Worm (Caenorhabditis elegans) whole organism, L4 larva: ENCODE results near the gene rps-23.

Experiments
- D1046.2 ChIP-seq: fragments of 200-800 bp; sonication (Bioruptor generic); IDR thresholded peaks from 2 replicates; pipeline ENCODE4 v1.3.6; 2022; ENCODE audit warnings: missing genetic modification characterization, missing compliant biosample characterization
- F37D6.2 ChIP-seq: sonication (generic microtip); optimal IDR thresholded peaks from 2 replicates; lab custom pipeline; 2016; ENCODE audit warnings: mild to moderate bottlenecking, missing genetic modification characterization, missing compliant biosample characterization
- T20F7.1 ChIP-seq: fragments of 200-800 bp; sonication (Bioruptor generic); optimal IDR thresholded peaks from 2 replicates; lab custom pipeline; 2018; ENCODE audit warnings: mild to moderate bottlenecking, missing genetic modification characterization, missing compliant biosample characterization
- Y105C5A.15 ChIP-seq: fragments of 200-800 bp; sonication (Bioruptor generic); IDR thresholded peaks from 2 replicates; pipeline ENCODE4 v1.3.6; 2022; ENCODE audit warnings: missing genetic modification characterization, missing compliant biosample characterization
- Y5F2A.4 ChIP-seq: fragments of 200-800 bp; sonication (Bioruptor generic); optimal IDR thresholded peaks from 2 replicates; lab custom pipeline; 2018; ENCODE audit warnings: mild to moderate bottlenecking, missing genetic modification characterization, missing compliant biosample characterization
- ZK337.2 ChIP-seq: fragments of 200-800 bp; sonication (Bioruptor generic); IDR thresholded peaks from 2 replicates; pipeline ENCODE4 v1.3.6; 2022; ENCODE audit warnings: missing genetic modification reagents, missing genetic modification characterization, missing compliant biosample characterization
- ZK546.5 ChIP-seq, 2 experiments: sonication (generic microtip); optimal IDR thresholded peaks; 2 replicates each; lab custom pipeline; 2017; ENCODE audit warnings: missing biosample characterization in 2 of 2, missing genetic modification characterization in 2 of 2
- aha-1 ChIP-seq: fragments of 150-350 bp; peaks from one replicate; lab custom pipeline; 2014; ENCODE audit warnings: missing biosample characterization, missing genetic modification characterization
- attf-4 ChIP-seq: sonication (generic microtip); optimal IDR thresholded peaks from 3 replicates; lab custom pipeline; 2017; ENCODE audit warnings: missing biosample characterization, missing genetic modification characterization
- ceh-28 ChIP-seq: fragments of 150-350 bp; optimal IDR thresholded peaks from 2 replicates; lab custom pipeline; 2014; ENCODE audit warnings: missing biosample characterization, missing genetic modification reagents, missing genetic modification characterization
- ceh-44 ChIP-seq: fragments of 200-800 bp; sonication (Bioruptor generic); IDR thresholded peaks from 2 replicates; pipeline ENCODE4 v1.3.6; 2022; ENCODE audit warnings: missing genetic modification reagents, missing genetic modification characterization, missing compliant biosample characterization
- ces-1 ChIP-seq: fragments of 150-350 bp; sonication (generic microtip); optimal IDR thresholded peaks from 4 replicates; lab custom pipeline; 2014; ENCODE audit warnings: missing biosample characterization, missing genetic modification reagents, missing genetic modification characterization
- ctbp-1 ChIP-seq: fragments of 200-800 bp; sonication (Bioruptor generic); IDR thresholded peaks from 2 replicates; pipeline ENCODE4 v1.3.6; 2022; ENCODE audit warnings: missing genetic modification reagents, missing genetic modification characterization, missing compliant biosample characterization
- daf-12 ChIP-seq: fragments of 150-350 bp; optimal IDR thresholded peaks from 2 replicates; lab custom pipeline; 2014; ENCODE audit warnings: missing biosample characterization, missing genetic modification reagents, missing genetic modification characterization
- daf-16 ChIP-seq, 3 experiments: sonication (generic microtip); optimal IDR thresholded peaks; 2 replicates each; lab custom pipeline; 2016 to 2017; ENCODE audit warnings: missing genetic modification characterization in 3 of 3, missing genetic modification reagents in 3 of 3, mild to moderate bottlenecking in 2 of 3, missing compliant biosample characterization in 2 of 3, missing biosample characterization in 1 of 3, moderate library complexity in 1 of 3
- dmd-6 ChIP-seq: fragments of 200-800 bp; sonication (Bioruptor generic); IDR thresholded peaks from 2 replicates; pipeline ENCODE4 v1.3.6; 2022; ENCODE audit warnings: missing genetic modification reagents, missing genetic modification characterization, missing compliant biosample characterization
- dpl-1 ChIP-seq: fragments of 150-350 bp; optimal IDR thresholded peaks from 2 replicates; lab custom pipeline; 2014; ENCODE audit warnings: missing biosample characterization, missing genetic modification reagents, missing genetic modification characterization
- fkh-10 ChIP-seq: fragments of 150-350 bp; optimal IDR thresholded peaks from 2 replicates; lab custom pipeline; 2014; ENCODE audit warnings: missing biosample characterization, missing genetic modification reagents, missing genetic modification characterization
- hif-1 ChIP-seq, 2 experiments: sonication (generic microtip); optimal IDR thresholded peaks; 2 replicates each; lab custom pipeline; 2016 to 2017; ENCODE audit warnings: missing compliant biosample characterization in 2 of 2, missing genetic modification characterization in 2 of 2, missing genetic modification reagents in 2 of 2, missing genotype in 2 of 2, mild to moderate bottlenecking in 1 of 2
- hlh-11 ChIP-seq: fragments of 200-800 bp; sonication (Bioruptor generic); optimal IDR thresholded peaks from 2 replicates; lab custom pipeline; 2018; ENCODE audit warnings: mild to moderate bottlenecking, missing genetic modification characterization, missing compliant biosample characterization
- hmg-1.1 ChIP-seq: fragments of 200-800 bp; sonication (Bioruptor generic); IDR thresholded peaks from 2 replicates; pipeline ENCODE4 v1.3.6; 2022; ENCODE audit warnings: missing genetic modification reagents, missing genetic modification characterization, missing compliant biosample characterization
- lin-13 ChIP-seq: fragments of 150-350 bp; optimal IDR thresholded peaks from 2 replicates; lab custom pipeline; 2014; ENCODE audit warnings: missing biosample characterization, missing genetic modification reagents, missing genetic modification characterization
- lin-39 ChIP-seq: fragments of 150-350 bp; optimal IDR thresholded peaks from 2 replicates; lab custom pipeline; 2014; ENCODE audit warnings: missing biosample characterization, missing genetic modification reagents, missing genetic modification characterization
- lsy-2 ChIP-seq, 2 experiments: fragments of 150-350 bp in 1 of 2; sonication (generic microtip) in 1 of 2; optimal IDR thresholded peaks; 2 replicates each; lab custom pipeline; 2014 to 2017; ENCODE audit warnings: missing biosample characterization in 2 of 2, missing genetic modification characterization in 2 of 2
- madf-9 ChIP-seq: fragments of 200-800 bp; sonication (Bioruptor generic); conservative IDR thresholded peaks from 2 replicates; pipeline ENCODE4 v1.3.6; 2022; ENCODE audit warnings: missing genetic modification reagents, missing genetic modification characterization, missing compliant biosample characterization
- mdl-1 ChIP-seq, 2 experiments: fragments of 150-350 bp in 1 of 2; sonication (generic microtip) in 1 of 2; optimal IDR thresholded peaks; 2 replicates each; lab custom pipeline; 2014 to 2017; ENCODE audit warnings: missing biosample characterization in 2 of 2, missing genetic modification characterization in 2 of 2
- mes-2 ChIP-seq: sonication (generic microtip); optimal IDR thresholded peaks from 2 replicates; lab custom pipeline; 2016; ENCODE audit warnings: missing genotype, mild to moderate bottlenecking, missing genetic modification characterization, missing compliant biosample characterization; ENCODE audit not compliant: poor library complexity, severe bottlenecking
- mxl-3 ChIP-seq: fragments of 200-800 bp; sonication (Bioruptor generic); optimal IDR thresholded peaks from 2 replicates; lab custom pipeline; 2018; ENCODE audit warnings: mild to moderate bottlenecking, missing genetic modification characterization, missing compliant biosample characterization
- nhr-102 ChIP-seq: sonication (generic microtip); optimal IDR thresholded peaks from 2 replicates; lab custom pipeline; 2016; ENCODE audit warnings: mild to moderate bottlenecking, missing genetic modification characterization, moderate library complexity, missing compliant biosample characterization
- nhr-11 ChIP-seq: fragments of 150-350 bp; optimal IDR thresholded peaks from 2 replicates; lab custom pipeline; 2014; ENCODE audit warnings: missing biosample characterization, missing genetic modification characterization
- nhr-6 ChIP-seq: fragments of 150-350 bp; optimal IDR thresholded peaks from 2 replicates; lab custom pipeline; 2014; ENCODE audit warnings: missing biosample characterization, missing genetic modification characterization
- rbr-2 ChIP-seq: sonication (generic microtip); optimal IDR thresholded peaks from 2 replicates; lab custom pipeline; 2016; ENCODE audit warnings: missing genotype, missing genetic modification characterization, missing compliant biosample characterization
- saeg-2 ChIP-seq: fragments of 200-800 bp; sonication (Bioruptor generic); IDR thresholded peaks from 2 replicates; pipeline ENCODE4 v1.3.6; 2022; ENCODE audit warnings: missing genetic modification reagents, missing genetic modification characterization, missing compliant biosample characterization
- sdz-12 ChIP-seq: fragments of 200-800 bp; sonication (Bioruptor generic); optimal IDR thresholded peaks from 2 replicates; lab custom pipeline; 2018; ENCODE audit warnings: mild to moderate bottlenecking, missing genetic modification characterization, missing compliant biosample characterization
- set-16 ChIP-seq: fragments of 200-800 bp; sonication (Bioruptor generic); IDR thresholded peaks from 2 replicates; pipeline ENCODE4 v1.3.6; 2022; ENCODE audit warnings: missing genetic modification reagents, missing genetic modification characterization, missing compliant biosample characterization
- snpc-4 ChIP-seq: fragments of 150-350 bp; optimal IDR thresholded peaks from 2 replicates; lab custom pipeline; 2014; ENCODE audit warnings: missing biosample characterization, missing genetic modification characterization
- tag-97 ChIP-seq: fragments of 200-800 bp; sonication (Bioruptor generic); IDR thresholded peaks from 2 replicates; pipeline ENCODE4 v1.3.6; 2022; ENCODE audit warnings: missing genetic modification characterization, missing compliant biosample characterization
- unc-130 ChIP-seq: sonication (generic microtip); optimal IDR thresholded peaks from 2 replicates; lab custom pipeline; 2016; ENCODE audit warnings: missing genetic modification reagents, missing genetic modification characterization, missing compliant biosample characterization
- unc-62 ChIP-seq, 3 experiments: fragments of 150-350 bp in 1 of 3; sonication (generic microtip); optimal IDR thresholded peaks in 2 of 3; peaks in 1 of 3; 1 replicate in 1 of 3; 2 replicates in 2 of 3; lab custom pipeline; 2014 to 2017; ENCODE audit warnings: missing biosample characterization in 3 of 3, missing genetic modification characterization in 3 of 3, missing genetic modification reagents in 3 of 3, missing genotype in 1 of 3
- ztf-7 ChIP-seq: fragments of 150-350 bp; optimal IDR thresholded peaks from 2 replicates; lab custom pipeline; 2014; ENCODE audit warnings: missing biosample characterization, missing genetic modification characterization

Gene rps-23

ce11 chrIV:12364964-12365363 lies 25.9 kb downstream of the rps-23 start (continued):
- TF ChIP-seq fkh-10 (peak; percentile 35), tag-97 (GFP tag; lab: Robert Waterston, UW) (no peak), T20F7.1 (GFP tag; lab: Kevin White, UChicago) (no peak), nhr-11 (tag; lab: Kevin White, UChicago) (no peak), hlh-11 (tag; lab: Kevin White, UChicago) (peak; percentile 68), snpc-4 (tag; lab: Kevin White, UChicago) (no peak), lin-39 (tag; lab: Kevin White, UChicago) (no peak), mxl-3 (GFP tag; lab: Kevin White, UChicago) (peak; percentile 26), hif-1 (tag; optimal IDR thresholded peaks at IDR 0.05; lab: Kevin White, UChicago) (peak in 1 of 2 experiments; percentile 18), hmg-1.1 (GFP tag; lab: Robert Waterston, UW) (peak; percentile 56; the same call in 1 of the 2 replicates), set-16 (GFP tag; lab: Robert Waterston, UW) (peak; percentile 26; the same call in 1 of the 2 replicates), ztf-7 (tag; lab: Kevin White, UChicago) (no peak), dpl-1 (GFP tag; lab: Kevin White, UChicago) (peak; percentile 8), aha-1 (tag; lab: Kevin White, UChicago) (peak; percentile 65), lsy-2 (tag; optimal IDR thresholded peaks at IDR 0.05; lab: Kevin White, UChicago) (peak; percentile 31 to 34), sdz-12 (no peak), ces-1 (GFP tag; lab: Kevin White, UChicago) (no peak), mdl-1 (tag; optimal IDR thresholded peaks at IDR 0.05; lab: Kevin White, UChicago) (peak in 1 of 2 experiments; percentile 38), D1046.2 (GFP tag; lab: Robert Waterston, UW) (no peak), madf-9 (GFP tag; lab: Robert Waterston, UW) (no peak), Y105C5A.15 (GFP tag; lab: Robert Waterston, UW) (no peak), dmd-6 (GFP tag; lab: Robert Waterston, UW) (0 out of 2 replicates have a peak, but pooled peaks have one; percentile 6), daf-12 (tag; lab: Kevin White, UChicago) (no peak), Y5F2A.4 (no peak), nhr-102 (tag; lab: Kevin White, UChicago) (no peak), rbr-2 (tag; lab: Kevin White, UChicago) (peak; percentile 18), saeg-2 (no peak)

DNA sequence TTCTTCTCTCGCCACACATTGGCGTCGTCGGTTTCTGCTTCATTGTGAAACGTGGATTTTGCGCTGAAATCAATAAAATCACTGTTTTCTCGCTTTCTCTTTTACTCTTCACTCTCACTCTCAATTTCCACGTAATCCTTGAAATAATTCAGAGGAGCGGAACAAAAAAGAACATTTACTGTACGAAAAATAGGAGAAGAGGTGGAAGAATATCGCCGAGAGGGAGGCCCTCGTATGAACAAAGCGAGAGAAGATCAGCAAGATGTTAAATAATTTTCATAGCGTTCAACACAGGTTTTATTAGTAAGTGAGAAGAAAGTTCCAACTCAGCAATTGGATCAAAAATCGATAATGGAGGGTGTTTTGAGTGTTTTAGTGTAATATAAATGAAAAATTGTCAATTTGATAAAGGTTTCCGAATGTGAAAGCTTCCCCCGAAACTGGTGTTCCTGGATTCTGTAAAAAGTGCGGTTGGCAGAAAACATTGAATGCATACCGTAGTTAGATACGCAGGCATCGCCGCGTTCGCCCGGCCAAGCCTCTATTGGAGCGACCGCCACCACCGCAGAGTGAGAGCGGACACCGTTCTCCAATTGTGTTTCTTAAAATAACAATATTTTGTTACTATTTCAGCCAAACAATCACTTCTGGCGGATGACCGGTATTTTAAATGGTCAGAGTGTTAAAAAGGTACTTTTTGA lies 29.3 kb downstream of the rps-23 start, which contains the start of the genes ccr-4 and ZC518.8:
ccr-4 (plus strand) TSS at position 151 of the 701 bp plus-strand sequence.
ZC518.8 (minus strand) TSS at position 517 of the 701 bp plus-strand sequence.
- TF ChIP-seq F37D6.2 (tag; lab: Kevin White, UChicago) (no peak), ctbp-1 (no peak), ceh-28 (no peak), madf-9 (GFP tag; lab: Robert Waterston, UW) (no peak), ZK337.2 (GFP tag; lab: Robert Waterston, UW) (no peak), ZK546.5 (tag; optimal IDR thresholded peaks at IDR 0.05; lab: Kevin White, UChicago) (peak in 1 of 2 experiments; percentile 65), unc-130 (no peak), daf-16 (GFP tag; optimal IDR thresholded peaks at IDR 0.05; lab: Kevin White, UChicago) (no peak), daf-16 (tag; optimal IDR thresholded peaks at IDR 0.05; lab: Kevin White, UChicago) (peak; percentile 21), lsy-2 (tag; optimal IDR thresholded peaks at IDR 0.05; lab: Kevin White, UChicago) (peak; percentile 25 to 89), unc-62 (GFP tag; optimal IDR thresholded peaks at IDR 0.05 in 1 of 2; lab: Kevin White, UChicago) (peak in 1 of 2 experiments; percentile 92), unc-62 (tag; optimal IDR thresholded peaks at IDR 0.05; lab: Kevin White, UChicago) (no peak), rbr-2 (tag; lab: Kevin White, UChicago) (no peak), nhr-6 (no peak), dmd-6 (GFP tag; lab: Robert Waterston, UW) (peak; percentile 42), attf-4 (tag; lab: Kevin White, UChicago) (no peak), snpc-4 (tag; lab: Kevin White, UChicago) (no peak), nhr-102 (tag; lab: Kevin White, UChicago) (no peak), ceh-44 (0 out of 2 replicates have a peak, but pooled peaks have one; percentile 8), mxl-3 (GFP tag; lab: Kevin White, UChicago) (peak; percentile 47), aha-1 (tag; lab: Kevin White, UChicago) (peak; percentile 91), lin-13 (peak; percentile 8), hmg-1.1 (GFP tag; lab: Robert Waterston, UW) (peak; percentile 59), mes-2 (tag; lab: Kevin White, UChicago) (peak; percentile 50), hlh-11 (tag; lab: Kevin White, UChicago) (peak; percentile 26)
